Fruit fly (Drosophila melanogaster): ENCODE data around the gene app.

app gene

dm6 chr3L:12266343-12267287 lies at the start of gene app (continued):
- TF ChIP-seq Spps (tag; optimal IDR thresholded peaks at IDR 0.05) = peak; percentile 24
- TF ChIP-seq CG18764 (GFP tag; optimal IDR thresholded peaks at IDR 0.05) = peak; percentile 61
- TF ChIP-seq crol (GFP tag; IDR thresholded peaks at IDR 0.05) = no peak
- 0 out of 3 replicates have a peak, but pooled peaks have one; percentile 59 for TF ChIP-seq CG11560 (tag; IDR thresholded peaks at IDR 0.05)
- peak; percentile 91 for TF ChIP-seq CG32767 (GFP tag; IDR thresholded peaks at IDR 0.05)
- TF ChIP-seq CG15479 (GFP tag; optimal IDR thresholded peaks at IDR 0.05) = no peak
- peak; percentile 79 for TF ChIP-seq CG13894 (tag; optimal IDR thresholded peaks at IDR 0.05)
- TF ChIP-seq CG17829 (tag; optimal IDR thresholded peaks at IDR 0.05) = peak; percentile 84
- TF ChIP-seq CG11456 (GFP tag; IDR thresholded peaks at IDR 0.05) = peak; percentile 87
- TF ChIP-seq CG4820 (GFP tag; optimal IDR thresholded peaks at IDR 0.05) = peak; percentile 79
- TF ChIP-seq Pdp1 (GFP tag; optimal IDR thresholded peaks at IDR 0.05) = peak; percentile 67 to 72
- TF ChIP-seq CG1602 (GFP tag; optimal IDR thresholded peaks at IDR 0.05) = peak; percentile 82
- 0 out of 2 replicates have a peak, but pooled peaks have one; percentile 50 for TF ChIP-seq CG10321 (GFP tag; IDR thresholded peaks at IDR 0.05)
- TF ChIP-seq CG1529 (GFP tag; optimal IDR thresholded peaks at IDR 0.05) = peak; percentile 72
- TF ChIP-seq CoRest (tag; optimal IDR thresholded peaks at IDR 0.05) = peak; percentile 91
- TF ChIP-seq jigr1 (GFP tag; IDR thresholded peaks at IDR 0.05) = 0 out of 3 replicates have a peak, but pooled peaks have one; percentile 55
- peak; percentile 60 for TF ChIP-seq CG6854 (GFP tag; optimal IDR thresholded peaks at IDR 0.05)
- TF ChIP-seq hb (GFP tag; IDR thresholded peaks at IDR 0.05; ENCODE audit: partially characterized antibody) = no peak
- peak; percentile 14 for TF ChIP-seq CG3065 (GFP tag; optimal IDR thresholded peaks at IDR 0.05)
- peak; percentile 85 for TF ChIP-seq odd (GFP tag; optimal IDR thresholded peaks at IDR 0.05)
- peak; percentile 90 for TF ChIP-seq H2.0 (GFP tag; IDR thresholded peaks at IDR 0.05)
- peak; percentile 76 for TF ChIP-seq D19A (tag; optimal IDR thresholded peaks at IDR 0.05)
- peak; percentile 61 for TF ChIP-seq luna (GFP tag; optimal IDR thresholded peaks at IDR 0.05)
- TF ChIP-seq Mes4 (GFP tag; optimal IDR thresholded peaks at IDR 0.05) = peak; percentile 75
- TF ChIP-seq BtbVII (GFP tag; optimal IDR thresholded peaks at IDR 0.05) = peak; percentile 80
- peak; percentile 88 for TF ChIP-seq Fer1 (GFP tag; optimal IDR thresholded peaks at IDR 0.05)
- TF ChIP-seq slou (GFP tag; optimal IDR thresholded peaks at IDR 0.05) = no peak
- peak; percentile 76 for TF ChIP-seq tup (GFP tag; optimal IDR thresholded peaks at IDR 0.05)
- peak; percentile 74 for TF ChIP-seq Dbx (GFP tag; IDR thresholded peaks at IDR 0.05)
- peak; percentile 62 for TF ChIP-seq Camta (GFP tag; optimal IDR thresholded peaks at IDR 0.05)
- peak; percentile 90 for TF ChIP-seq CG18476 (GFP tag; optimal IDR thresholded peaks at IDR 0.05)
- TF ChIP-seq Atf6 (GFP tag; IDR thresholded peaks at IDR 0.05) = peak; percentile 90
- TF ChIP-seq bcd (GFP tag; optimal IDR thresholded peaks at IDR 0.05) = peak; percentile 92
- TF ChIP-seq CG8290 (GFP tag; optimal IDR thresholded peaks at IDR 0.05) = peak; percentile 49
- peak in 1 of 2 experiments; percentile 89 for TF ChIP-seq CG8290 (tag; optimal IDR thresholded peaks at IDR 0.05)
- TF ChIP-seq pzg (GFP tag; optimal IDR thresholded peaks at IDR 0.05) = peak; percentile 61
- peak; percentile 62; the same call in 1 of the 2 replicates for TF ChIP-seq sens-2 (GFP tag; IDR thresholded peaks at IDR 0.05)
- peak; percentile 73 for TF ChIP-seq kni (GFP tag; optimal IDR thresholded peaks at IDR 0.05)
- peak; percentile 59 for TF ChIP-seq fu2 (GFP tag; optimal IDR thresholded peaks at IDR 0.05)
- TF ChIP-seq salm (tag; optimal IDR thresholded peaks at IDR 0.05) = peak; percentile 71
- TF ChIP-seq bowl (GFP tag; IDR thresholded peaks at IDR 0.05) = peak; percentile 78
- no peak for TF ChIP-seq Dfd (GFP tag; optimal IDR thresholded peaks at IDR 0.05)
- TF ChIP-seq chinmo (GFP tag; IDR thresholded peaks at IDR 0.05; ENCODE audit: partially characterized antibody) = no peak
- TF ChIP-seq ewg (GFP tag; optimal IDR thresholded peaks at IDR 0.05) = peak; percentile 80
- TF ChIP-seq kah (GFP tag; optimal IDR thresholded peaks at IDR 0.05) = peak; percentile 59
- TF ChIP-seq ftz-f1 (GFP tag; optimal IDR thresholded peaks at IDR 0.05) = no peak
- peak; percentile 31 for TF ChIP-seq CG9876 (GFP tag; optimal IDR thresholded peaks at IDR 0.05)
- no peak for TF ChIP-seq psq (GFP tag; optimal IDR thresholded peaks at IDR 0.05)
- peak; percentile 71 for TF ChIP-seq CG12155 (GFP tag; optimal IDR thresholded peaks at IDR 0.05)

Data from whole organism, embryonic.